Worm (Caenorhabditis elegans) whole organism, early embryonic: Measurements from ENCODE around the gene W07A12.8.

ENCODE experiments used
- F13C5.2 ChIP-seq: sonication (generic microtip); optimal IDR thresholded peaks from 2 replicates; lab custom pipeline; 2017; ENCODE audit warnings: mild to moderate bottlenecking, missing genetic modification characterization, inconsistent platforms, missing compliant biosample characterization
- aly-1 ChIP-seq: sonication (generic microtip); optimal IDR thresholded peaks from 2 replicates; lab custom pipeline; 2016; ENCODE audit warnings: missing genetic modification characterization, missing compliant biosample characterization
- ama-1 ChIP-seq: fragments of 150-350 bp; optimal IDR thresholded peaks from 2 replicates; lab custom pipeline; 2014
- ceh-13 ChIP-seq: fragments of 200-800 bp; sonication (Bioruptor generic); optimal IDR thresholded peaks from 2 replicates; lab custom pipeline; 2018; ENCODE audit warnings: mild to moderate bottlenecking, missing genetic modification characterization, missing compliant biosample characterization
- ets-7 ChIP-seq: sonication (generic microtip); optimal IDR thresholded peaks from 2 replicates; lab custom pipeline; 2016; ENCODE audit warnings: missing genotype, missing genetic modification characterization, missing compliant biosample characterization
- flt-1 ChIP-seq: fragments of 200-800 bp; sonication (Bioruptor generic); IDR thresholded peaks from 2 replicates; pipeline ENCODE4 v1.3.6; 2022; ENCODE audit warnings: missing genetic modification characterization, missing compliant biosample characterization
- hmg-4 ChIP-seq: fragments of 200-800 bp; sonication (Bioruptor generic); optimal IDR thresholded peaks from 2 replicates; lab custom pipeline; 2018; ENCODE audit warnings: mild to moderate bottlenecking, missing genetic modification characterization, missing compliant biosample characterization
- hnd-1 ChIP-seq: sonication (generic microtip); optimal IDR thresholded peaks from 2 replicates; lab custom pipeline; 2016; ENCODE audit warnings: missing genetic modification characterization, missing compliant biosample characterization
- pes-1 ChIP-seq: fragments of 200-800 bp; sonication (Bioruptor generic); IDR thresholded peaks from 2 replicates; pipeline ENCODE4 v1.3.6; 2022; ENCODE audit warnings: missing genetic modification reagents, missing genetic modification characterization, missing compliant biosample characterization
- scrt-1 ChIP-seq: fragments of 200-800 bp; sonication (Bioruptor generic); IDR thresholded peaks from 2 replicates; pipeline ENCODE4 v1.3.6; 2022; ENCODE audit warnings: missing genetic modification characterization, missing compliant biosample characterization
- sea-1 ChIP-seq: fragments of 200-800 bp; sonication (Bioruptor generic); conservative IDR thresholded peaks from 2 replicates; pipeline ENCODE4 v1.3.6; 2022; ENCODE audit warnings: missing genetic modification characterization, missing compliant biosample characterization
- tbx-11 ChIP-seq: fragments of 200-800 bp; sonication (Bioruptor generic); IDR thresholded peaks from 2 replicates; pipeline ENCODE4 v1.3.6; 2022; ENCODE audit warnings: missing genetic modification characterization, missing compliant biosample characterization
- tbx-37 ChIP-seq: fragments of 200-800 bp; sonication (Bioruptor generic); conservative IDR thresholded peaks from 2 replicates; pipeline ENCODE4 v1.3.6; 2022; ENCODE audit warnings: missing genetic modification reagents, missing genetic modification characterization, missing compliant biosample characterization

DNA sequence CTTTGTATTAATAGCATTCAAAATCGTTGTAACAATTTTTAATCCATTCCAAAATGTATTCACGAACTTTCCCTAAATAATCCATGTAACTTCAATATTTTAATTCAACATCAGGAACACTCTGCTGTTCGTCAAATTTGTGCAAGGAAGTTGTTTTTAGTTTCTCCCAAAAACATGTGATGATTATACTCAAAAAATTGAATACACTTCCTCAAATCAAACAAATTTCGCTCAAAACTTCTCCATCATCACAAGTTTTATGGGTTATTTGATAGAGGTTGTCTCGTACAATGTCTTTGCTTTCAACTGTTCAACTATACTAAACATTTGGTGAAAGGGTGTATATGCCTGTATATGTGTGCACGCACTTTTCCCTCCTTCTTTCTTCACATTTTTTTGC, 40.6 kb downstream of the W07A12.8 start:
- no peak for TF ChIP-seq sea-1
- no peak for TF ChIP-seq ama-1
- TF ChIP-seq ceh-13, result no peak
- no peak for TF ChIP-seq flt-1 (GFP tag; lab: Robert Waterston, UW)
- TF ChIP-seq hmg-4 (GFP tag; lab: Kevin White, UChicago), result no peak
- TF ChIP-seq hnd-1, result no peak
- no peak for TF ChIP-seq tbx-37
- TF ChIP-seq F13C5.2, result no peak
- no peak for TF ChIP-seq aly-1
- no peak for TF ChIP-seq ets-7 (tag; lab: Kevin White, UChicago)
- TF ChIP-seq tbx-11 (GFP tag; lab: Robert Waterston, UW), result no peak
- no peak for TF ChIP-seq pes-1 (GFP tag; lab: Robert Waterston, UW)
- TF ChIP-seq scrt-1 (GFP tag; lab: Robert Waterston, UW), result no peak
